Fruit fly (Drosophila melanogaster) whole organism, prepupa: ENCODE measurements around the gene Roc1a.

Experiments
- Blimp-1 ChIP-seq: fragments of 200-800 bp; sonication (Bioruptor generic); optimal IDR thresholded peaks from 3 replicates; lab custom pipeline; 2017; ENCODE audit warnings: missing biosample characterization, missing genetic modification characterization, mild to moderate bottlenecking, moderate library complexity, missing genetic modification reagents
- CG10631 ChIP-seq: fragments of 200-800 bp; sonication (Bioruptor generic); optimal IDR thresholded peaks from 2 replicates; lab custom pipeline; 2016; ENCODE audit warnings: missing biosample characterization, missing genetic modification characterization
- CG10669 ChIP-seq: fragments of 200-800 bp; sonication (Bioruptor generic); optimal IDR thresholded peaks from 3 replicates; lab custom pipeline; 2018; ENCODE audit warnings: missing biosample characterization, mild to moderate bottlenecking, missing genetic modification characterization, moderate library complexity
- CG11294 ChIP-seq: fragments of 200-800 bp; sonication (Bioruptor generic); IDR thresholded peaks from 2 replicates; pipeline ENCODE4 v1.3.6; 2022; ENCODE audit warnings: missing biosample characterization, missing genetic modification characterization
- CG11902 ChIP-seq: fragments of 200-800 bp; sonication (Bioruptor generic); optimal IDR thresholded peaks from 3 replicates; lab custom pipeline; 2016; ENCODE audit warnings: missing biosample characterization, missing genetic modification characterization
- CG1621 ChIP-seq: fragments of 200-800 bp; sonication (Bioruptor generic); optimal IDR thresholded peaks from 3 replicates; lab custom pipeline; 2018; ENCODE audit warnings: missing biosample characterization, mild to moderate bottlenecking, missing genetic modification characterization
- CG16779 ChIP-seq: fragments of 200-800 bp; sonication (Bioruptor generic); optimal IDR thresholded peaks from 3 replicates; lab custom pipeline; 2017; ENCODE audit warnings: missing biosample characterization, mild to moderate bottlenecking, missing genetic modification characterization
- CG31627 ChIP-seq: fragments of 200-800 bp; sonication (Bioruptor generic); optimal IDR thresholded peaks from 3 replicates; lab custom pipeline; 2016; ENCODE audit warnings: missing biosample characterization, missing genetic modification characterization
- CG32006 ChIP-seq: fragments of 200-800 bp; sonication (Bioruptor generic); optimal IDR thresholded peaks from 3 replicates; lab custom pipeline; 2017; ENCODE audit warnings: missing biosample characterization, mild to moderate bottlenecking, missing genetic modification characterization
- CG34406 ChIP-seq: fragments of 200-800 bp; sonication (Bioruptor generic); optimal IDR thresholded peaks from 3 replicates; lab custom pipeline; 2016; ENCODE audit warnings: missing biosample characterization, missing genetic modification characterization
- CG3919 ChIP-seq: fragments of 200-800 bp; sonication (Bioruptor generic); optimal IDR thresholded peaks from 3 replicates; lab custom pipeline; 2016; ENCODE audit warnings: missing biosample characterization, missing genetic modification characterization
- CG4318 ChIP-seq: fragments of 200-800 bp; sonication (Bioruptor generic); optimal IDR thresholded peaks from 3 replicates; lab custom pipeline; 2017; ENCODE audit warnings: missing biosample characterization, mild to moderate bottlenecking, missing genetic modification characterization
- CG6163 ChIP-seq: fragments of 200-800 bp; sonication (Bioruptor generic); IDR thresholded peaks from 3 replicates; pipeline ENCODE4 v1.3.6; 2022; ENCODE audit warnings: missing biosample characterization, missing genetic modification characterization
- CG6276 ChIP-seq: fragments of 200-800 bp; sonication (Bioruptor generic); optimal IDR thresholded peaks from 2 replicates; lab custom pipeline; 2017; ENCODE audit warnings: missing biosample characterization, mild to moderate bottlenecking, missing genetic modification characterization
- CG6792 ChIP-seq: fragments of 200-800 bp; sonication (Bioruptor generic); optimal IDR thresholded peaks from 3 replicates; lab custom pipeline; 2016; ENCODE audit warnings: missing biosample characterization, missing genetic modification characterization
- CG6808 ChIP-seq: fragments of 200-800 bp; sonication (Bioruptor generic); optimal IDR thresholded peaks from 3 replicates; lab custom pipeline; 2017; ENCODE audit warnings: missing biosample characterization, missing genetic modification characterization, mild to moderate bottlenecking, moderate library complexity, missing genetic modification reagents
- CG6854 ChIP-seq: fragments of 200-800 bp; sonication (Bioruptor generic); optimal IDR thresholded peaks from 2 replicates; lab custom pipeline; 2017; ENCODE audit warnings: missing biosample characterization, mild to moderate bottlenecking, missing genetic modification characterization
- CG7368 ChIP-seq: fragments of 200-800 bp; sonication (Bioruptor generic); optimal IDR thresholded peaks from 3 replicates; lab custom pipeline; 2016; ENCODE audit warnings: missing biosample characterization, missing genetic modification characterization
- CG8119 ChIP-seq: fragments of 200-800 bp; sonication (Bioruptor generic); IDR thresholded peaks from 3 replicates; pipeline ENCODE4 v1.3.6; 2022; ENCODE audit warnings: missing biosample characterization, missing genetic modification characterization
- CG8632 ChIP-seq: fragments of 200-800 bp; sonication (Bioruptor generic); optimal IDR thresholded peaks from 3 replicates; lab custom pipeline; 2016; ENCODE audit warnings: missing biosample characterization, missing genetic modification characterization
- CG9139 ChIP-seq: fragments of 200-800 bp; sonication (Bioruptor generic); optimal IDR thresholded peaks from 3 replicates; lab custom pipeline; 2017; ENCODE audit warnings: missing biosample characterization, mild to moderate bottlenecking, missing genetic modification characterization
- Eip75B ChIP-seq: fragments of 200-800 bp; sonication (Bioruptor generic); optimal IDR thresholded peaks from 3 replicates; lab custom pipeline; 2016; ENCODE audit warnings: missing biosample characterization, missing genetic modification characterization
- Eip78C ChIP-seq: fragments of 200-800 bp; sonication (Bioruptor generic); peaks from one replicate; lab custom pipeline; 2016; ENCODE audit warnings: missing biosample characterization, missing genetic modification characterization
- Eip93F ChIP-seq: fragments of 200-800 bp; sonication (Bioruptor generic); optimal IDR thresholded peaks from 2 replicates; lab custom pipeline; 2016; ENCODE audit warnings: missing biosample characterization, mild to moderate bottlenecking, missing genetic modification characterization
- Ets21C ChIP-seq: fragments of 200-800 bp; sonication (Bioruptor generic); optimal IDR thresholded peaks from 3 replicates; lab custom pipeline; 2016; ENCODE audit warnings: missing biosample characterization, missing genetic modification characterization
- Ets96B ChIP-seq: fragments of 200-800 bp; optimal IDR thresholded peaks from 2 replicates; lab custom pipeline; 2019; ENCODE audit warnings: missing biosample characterization, mild to moderate bottlenecking, missing genetic modification characterization, moderate library complexity
- Hr38 ChIP-seq: sonication (Bioruptor generic); optimal IDR thresholded peaks from 2 replicates; lab custom pipeline; 2016; ENCODE audit warnings: missing biosample characterization, missing genetic modification characterization
- Hr39 ChIP-seq: fragments of 200-800 bp; sonication (Bioruptor generic); optimal IDR thresholded peaks from 2 replicates; lab custom pipeline; 2016; ENCODE audit warnings: missing biosample characterization, missing genetic modification characterization
- Hr4 ChIP-seq: fragments of 200-800 bp; sonication (Bioruptor generic); optimal IDR thresholded peaks from 3 replicates; lab custom pipeline; 2016; ENCODE audit warnings: missing biosample characterization, missing genetic modification characterization
- Lpt ChIP-seq: fragments of 200-800 bp; sonication (Bioruptor generic); optimal IDR thresholded peaks from 3 replicates; lab custom pipeline; 2016; ENCODE audit warnings: missing biosample characterization, missing genetic modification characterization
- Met ChIP-seq: fragments of 200-800 bp; sonication (Bioruptor generic); optimal IDR thresholded peaks from 3 replicates; lab custom pipeline; 2016; ENCODE audit warnings: missing biosample characterization, missing genetic modification characterization
- Sox102F ChIP-seq: fragments of 200-800 bp; sonication (Bioruptor generic); optimal IDR thresholded peaks from 2 replicates; lab custom pipeline; 2016; ENCODE audit warnings: missing biosample characterization, mild to moderate bottlenecking, missing genetic modification characterization
- Sox14 ChIP-seq: fragments of 200-800 bp; sonication (Bioruptor generic); optimal IDR thresholded peaks from 3 replicates; lab custom pipeline; 2016; ENCODE audit warnings: missing biosample characterization, missing genetic modification characterization
- Sox15 ChIP-seq: fragments of 200-800 bp; sonication (Bioruptor generic); optimal IDR thresholded peaks from 3 replicates; lab custom pipeline; 2016; ENCODE audit warnings: missing biosample characterization, missing genetic modification characterization
- achi ChIP-seq: fragments of 200-800 bp; sonication (Bioruptor generic); optimal IDR thresholded peaks from 3 replicates; lab custom pipeline; 2016; ENCODE audit warnings: missing biosample characterization, missing genetic modification characterization
- acj6 ChIP-seq: fragments of 200-800 bp; sonication (Bioruptor generic); optimal IDR thresholded peaks from 3 replicates; lab custom pipeline; 2016; ENCODE audit warnings: missing biosample characterization, missing genetic modification characterization
- cyc ChIP-seq: fragments of 200-800 bp; sonication (Bioruptor generic); optimal IDR thresholded peaks from 3 replicates; lab custom pipeline; 2016; ENCODE audit warnings: missing biosample characterization, missing genetic modification characterization
- dac ChIP-seq: fragments of 200-800 bp; sonication (Bioruptor generic); optimal IDR thresholded peaks from 2 replicates; lab custom pipeline; 2017; ENCODE audit warnings: missing biosample characterization, mild to moderate bottlenecking, missing genetic modification characterization
- dsx ChIP-seq: fragments of 200-800 bp; optimal IDR thresholded peaks from 3 replicates; lab custom pipeline; 2019; ENCODE audit warnings: missing biosample characterization, mild to moderate bottlenecking, missing genetic modification characterization, moderate library complexity; ENCODE audit not compliant: poor library complexity, severe bottlenecking
- eg ChIP-seq: fragments of 200-800 bp; sonication (Bioruptor generic); IDR thresholded peaks from 3 replicates; pipeline ENCODE4 v1.3.6; 2022; ENCODE audit warnings: missing biosample characterization, missing genetic modification characterization
- esn ChIP-seq: fragments of 200-800 bp; sonication (Bioruptor generic); optimal IDR thresholded peaks from 2 replicates; lab custom pipeline; 2016; ENCODE audit warnings: missing biosample characterization, mild to moderate bottlenecking, missing genetic modification characterization, moderate library complexity
- fd59A ChIP-seq: fragments of 200-800 bp; sonication (Bioruptor generic); optimal IDR thresholded peaks from 2 replicates; lab custom pipeline; 2017; ENCODE audit warnings: missing biosample characterization, mild to moderate bottlenecking, missing genetic modification characterization, missing genetic modification reagents
- fd85E ChIP-seq: fragments of 200-800 bp; sonication (Bioruptor generic); optimal IDR thresholded peaks from 3 replicates; lab custom pipeline; 2016; ENCODE audit warnings: missing biosample characterization, missing genetic modification characterization
- fkh ChIP-seq: fragments of 200-800 bp; sonication (Bioruptor generic); optimal IDR thresholded peaks from 3 replicates; lab custom pipeline; 2017; ENCODE audit warnings: missing biosample characterization, mild to moderate bottlenecking, missing genetic modification characterization, moderate library complexity
- lz ChIP-seq: fragments of 200-800 bp; sonication (Bioruptor generic); optimal IDR thresholded peaks from 3 replicates; lab custom pipeline; 2016; ENCODE audit warnings: missing biosample characterization, missing genetic modification characterization
- net ChIP-seq: fragments of 200-800 bp; sonication (Bioruptor generic); optimal IDR thresholded peaks from 3 replicates; lab custom pipeline; 2016; ENCODE audit warnings: missing biosample characterization, missing genetic modification characterization
- pdm3 ChIP-seq: fragments of 200-800 bp; sonication (Bioruptor generic); optimal IDR thresholded peaks from 3 replicates; lab custom pipeline; 2016; ENCODE audit warnings: missing biosample characterization, missing genetic modification characterization
- salr ChIP-seq, 2 experiments: fragments of 200-800 bp; sonication (Bioruptor generic); optimal IDR thresholded peaks; 3 replicates each; lab custom pipeline; 2016 to 2018; ENCODE audit warnings: missing biosample characterization in 2 of 2, missing genetic modification characterization in 2 of 2, mild to moderate bottlenecking in 1 of 2
- spab ChIP-seq: fragments of 200-800 bp; sonication (Bioruptor generic); optimal IDR thresholded peaks from 2 replicates; lab custom pipeline; 2017; ENCODE audit warnings: missing biosample characterization, mild to moderate bottlenecking, missing genetic modification characterization, missing genetic modification reagents
- ss ChIP-seq, 2 experiments: fragments of 200-800 bp; sonication (Bioruptor generic); optimal IDR thresholded peaks; 2 replicates in 1 of 2; 3 replicates in 1 of 2; lab custom pipeline; 2017 to 2018; ENCODE audit warnings: mild to moderate bottlenecking in 2 of 2, missing biosample characterization in 2 of 2, missing genetic modification characterization in 2 of 2, moderate library complexity in 1 of 2
- topi ChIP-seq: fragments of 200-800 bp; sonication (Bioruptor generic); optimal IDR thresholded peaks from 3 replicates; lab custom pipeline; 2016; ENCODE audit warnings: missing biosample characterization, missing genetic modification characterization
- vri ChIP-seq: fragments of 200-800 bp; sonication (Bioruptor generic); optimal IDR thresholded peaks from 3 replicates; lab custom pipeline; 2016; ENCODE audit warnings: missing biosample characterization, mild to moderate bottlenecking, missing genetic modification characterization

Roc1a gene

dm6 chrX:678503-678902, 31.4 kb downstream of the Roc1a start:
- TF ChIP-seq Sox14 (GFP tag; lab: Kevin White, UChicago) = peak; percentile 23
- TF ChIP-seq eg = peak; percentile 53; the same call in 2 of the 3 replicates
- TF ChIP-seq Hr39 = peak; percentile 38
- no peak for TF ChIP-seq vri (GFP tag; lab: Kevin White, UChicago)
- peak; percentile 38 for TF ChIP-seq Met (GFP tag; lab: Kevin White, UChicago)
- TF ChIP-seq CG6808 (GFP tag; lab: Kevin White, UChicago) = no peak
- no peak for TF ChIP-seq CG34406 (GFP tag; lab: Kevin White, UChicago)
- TF ChIP-seq achi (GFP tag; lab: Kevin White, UChicago) = peak; percentile 6
- no peak for TF ChIP-seq fkh
- TF ChIP-seq fd59A = no peak
- TF ChIP-seq spab (GFP tag; lab: Kevin White, UChicago) = no peak
- TF ChIP-seq acj6 (GFP tag; lab: Kevin White, UChicago) = peak; percentile 28
- TF ChIP-seq CG8119 (GFP tag; lab: Robert Waterston, UW) = peak; percentile 37; the same call in 2 of the 3 replicates
- no peak for TF ChIP-seq CG16779
- peak; percentile 10 for TF ChIP-seq topi (GFP tag; lab: Kevin White, UChicago)
- peak; percentile 20 for TF ChIP-seq lz (GFP tag; lab: Kevin White, UChicago)
- no peak for TF ChIP-seq CG6276 (GFP tag; lab: Kevin White, UChicago)
- TF ChIP-seq Eip93F = no peak
- peak; percentile 9 for TF ChIP-seq dac (GFP tag; lab: Kevin White, UChicago)
- peak; percentile 22 for TF ChIP-seq Ets21C (GFP tag; lab: Kevin White, UChicago)
- TF ChIP-seq CG11294 (GFP tag; lab: Robert Waterston, UW) = no peak
- TF ChIP-seq CG6854 = no peak
- no peak for TF ChIP-seq fd85E (GFP tag; lab: Kevin White, UChicago)
- peak; percentile 2 for TF ChIP-seq CG1621 (tag; lab: Kevin White, UChicago)
- peak; percentile 46 for TF ChIP-seq CG32006
- TF ChIP-seq Sox102F (GFP tag; lab: Kevin White, UChicago) = peak; percentile 0
- no peak for TF ChIP-seq Lpt
- peak; percentile 62 for TF ChIP-seq CG6163 (GFP tag; lab: Robert Waterston, UW)
- TF ChIP-seq CG6792 (GFP tag; lab: Kevin White, UChicago) = no peak
- TF ChIP-seq CG4318 = no peak
- TF ChIP-seq CG10631 (GFP tag; lab: Kevin White, UChicago) = peak; percentile 24
- TF ChIP-seq CG3919 = peak; percentile 44
- no peak for TF ChIP-seq Sox15 (GFP tag; lab: Kevin White, UChicago)
- TF ChIP-seq Blimp-1 = no peak
- TF ChIP-seq CG9139 (GFP tag; lab: Kevin White, UChicago) = no peak
- peak; percentile 12 for TF ChIP-seq esn (GFP tag; lab: Kevin White, UChicago)
- no peak for TF ChIP-seq CG8632
- TF ChIP-seq dsx (GFP tag; lab: Kevin White, UChicago) = peak; percentile 49
- peak; percentile 40 for TF ChIP-seq cyc (GFP tag; lab: Kevin White, UChicago)
- TF ChIP-seq Hr4 (GFP tag; lab: Kevin White, UChicago) = peak; percentile 32
- TF ChIP-seq Eip78C = peak; percentile 55
- peak; percentile 23 for TF ChIP-seq Eip75B
- no peak for TF ChIP-seq Ets96B (tag; lab: Kevin White, UChicago)
- TF ChIP-seq net (GFP tag; lab: Kevin White, UChicago) = no peak
- no peak for TF ChIP-seq Hr38 (GFP tag; lab: Kevin White, UChicago)
- TF ChIP-seq salr (GFP tag; optimal IDR thresholded peaks at IDR 0.05; lab: Kevin White, UChicago) = peak in 1 of 2 experiments; percentile 2
- peak; percentile 22 for TF ChIP-seq CG7368
- TF ChIP-seq ss (GFP tag; optimal IDR thresholded peaks at IDR 0.05; lab: Kevin White, UChicago) = no peak
- TF ChIP-seq CG10669 = no peak
- peak; percentile 18 for TF ChIP-seq CG31627 (GFP tag; lab: Kevin White, UChicago)
- TF ChIP-seq pdm3 = peak; percentile 33
- no peak for TF ChIP-seq CG11902
